Fruit fly (Drosophila melanogaster): ENCODE results near the gene mei-P26.

- TF ChIP-seq cic (GFP tag; optimal IDR thresholded peaks at IDR 0.05) (no peak), CG7101 (tag; optimal IDR thresholded peaks at IDR 0.05) (no peak), CG1620 (GFP tag; optimal IDR thresholded peaks at IDR 0.05) (no peak), Crg-1 (GFP tag; optimal IDR thresholded peaks at IDR 0.05) (no peak)
Measured at dm6 chrX:9224423-9224822, 61.4 kb downstream of the mei-P26 start.
